Fruit fly (Drosophila melanogaster) whole organism, adult: ENCODE results near the gene CG7168.

Source experiments
- CG11617 ChIP-seq: fragments of 200-800 bp; sonication (Bioruptor generic); optimal IDR thresholded peaks from 2 replicates; lab custom pipeline; 2017; ENCODE audit warnings: mild to moderate bottlenecking, missing biosample characterization, missing genetic modification reagents, missing genetic modification characterization
- CG14711 ChIP-seq: fragments of 200-800 bp; sonication (Bioruptor generic); optimal IDR thresholded peaks from 2 replicates; lab custom pipeline; 2018; ENCODE audit warnings: missing biosample characterization, mild to moderate bottlenecking, missing genetic modification characterization, moderate library complexity
- CG33017 ChIP-seq: fragments of 200-800 bp; sonication (Bioruptor generic); optimal IDR thresholded peaks from 2 replicates; lab custom pipeline; 2018; ENCODE audit warnings: missing biosample characterization, mild to moderate bottlenecking, missing genetic modification characterization, moderate library complexity
- CG7045 ChIP-seq: fragments of 200-800 bp; sonication (Bioruptor generic); optimal IDR thresholded peaks from 2 replicates; lab custom pipeline; 2017; ENCODE audit warnings: missing biosample characterization, mild to moderate bottlenecking, missing genetic modification characterization
- CG7101 ChIP-seq: fragments of 200-800 bp; sonication (Bioruptor generic); optimal IDR thresholded peaks from 2 replicates; lab custom pipeline; 2018; ENCODE audit warnings: missing biosample characterization, mild to moderate bottlenecking, missing genetic modification characterization, moderate library complexity
- Clk ChIP-seq: fragments of 200-800 bp; sonication (Bioruptor generic); optimal IDR thresholded peaks from 2 replicates; lab custom pipeline; 2017; ENCODE audit warnings: missing biosample characterization, missing genetic modification characterization
- cic ChIP-seq: fragments of 200-800 bp; sonication (Bioruptor generic); optimal IDR thresholded peaks from 2 replicates; lab custom pipeline; 2017; ENCODE audit warnings: missing biosample characterization, mild to moderate bottlenecking, missing genetic modification characterization, moderate library complexity
- cnc ChIP-seq, 2 experiments: fragments of >200 bp; optimal IDR thresholded peaks; 2 replicates each; lab custom pipeline; 2017
- ovo ChIP-seq: fragments of 200-800 bp; sonication (Bioruptor generic); optimal IDR thresholded peaks from 2 replicates; lab custom pipeline; 2016; ENCODE audit warnings: missing biosample characterization, missing genetic modification characterization

dm6 chr3R:18246041-18246440 lies 20.2 kb upstream of the CG7168 start:
- TF ChIP-seq CG7101 (tag; lab: Kevin White, UChicago), result no peak
- TF ChIP-seq cic, result peak; percentile 84
- TF ChIP-seq cnc (optimal IDR thresholded peaks at IDR 0.05; lab: Kevin White, UChicago), result peak in 1 of 2 experiments; percentile 83
- no peak for TF ChIP-seq CG7045 (GFP tag; lab: Kevin White, UChicago)
- TF ChIP-seq Clk (GFP tag; lab: Kevin White, UChicago), result no peak
- no peak for TF ChIP-seq CG14711 (tag; lab: Kevin White, UChicago)
- no peak for TF ChIP-seq CG11617 (GFP tag; lab: Kevin White, UChicago)
- no peak for TF ChIP-seq CG33017
- TF ChIP-seq ovo (GFP tag; lab: Kevin White, UChicago), result no peak
